Worm (Caenorhabditis elegans) whole organism, late embryonic: Measurements from ENCODE around the gene T11G6.4.

Source experiments
- C38D4.7 ChIP-seq: fragments of 200-800 bp; sonication (Bioruptor generic); optimal IDR thresholded peaks from 2 replicates; lab custom pipeline; 2018; ENCODE audit warnings: mild to moderate bottlenecking, missing genetic modification characterization, moderate library complexity, missing compliant biosample characterization
- F13H6.1 ChIP-seq: sonication (generic microtip); optimal IDR thresholded peaks from 2 replicates; lab custom pipeline; 2016; ENCODE audit warnings: missing genetic modification characterization, missing compliant biosample characterization
- K09A11.1 ChIP-seq: sonication (generic microtip); optimal IDR thresholded peaks from 2 replicates; lab custom pipeline; 2017; ENCODE audit warnings: antibody characterized with exemption, mild to moderate bottlenecking, missing genetic modification characterization, missing compliant biosample characterization; ENCODE audit not compliant: insufficient read depth
- ceh-18 ChIP-seq: sonication (generic microtip); optimal IDR thresholded peaks from 2 replicates; lab custom pipeline; 2016; ENCODE audit warnings: missing genetic modification characterization, missing compliant biosample characterization
- ceh-22 ChIP-seq: sonication (generic microtip); optimal IDR thresholded peaks from 2 replicates; lab custom pipeline; 2017; ENCODE audit warnings: missing biosample characterization, missing genetic modification characterization
- ceh-34 ChIP-seq: sonication (generic microtip); optimal IDR thresholded peaks from 2 replicates; lab custom pipeline; 2016; ENCODE audit warnings: mild to moderate bottlenecking, missing genetic modification characterization, missing compliant biosample characterization
- ceh-48 ChIP-seq: sonication (generic microtip); optimal IDR thresholded peaks from 2 replicates; lab custom pipeline; 2016; ENCODE audit warnings: missing genetic modification characterization, inconsistent platforms, missing compliant biosample characterization
- dmd-4 ChIP-seq: sonication (generic microtip); optimal IDR thresholded peaks from 2 replicates; lab custom pipeline; 2016; ENCODE audit warnings: borderline replicate concordance, missing genetic modification characterization, missing compliant biosample characterization
- dve-1 ChIP-seq: sonication (generic microtip); optimal IDR thresholded peaks from 2 replicates; lab custom pipeline; 2017; ENCODE audit warnings: antibody characterized with exemption, mild to moderate bottlenecking, missing genetic modification characterization, missing compliant biosample characterization
- lim-6 ChIP-seq: sonication (generic microtip); optimal IDR thresholded peaks from 2 replicates; lab custom pipeline; 2016; ENCODE audit warnings: missing genetic modification characterization, missing compliant biosample characterization
- pqm-1 ChIP-seq: sonication (generic microtip); optimal IDR thresholded peaks from 2 replicates; lab custom pipeline; 2016; ENCODE audit warnings: missing genetic modification characterization, missing compliant biosample characterization
- zip-5 ChIP-seq: sonication (generic microtip); optimal IDR thresholded peaks from 2 replicates; lab custom pipeline; 2016; ENCODE audit warnings: missing genetic modification characterization, missing compliant biosample characterization
- ztf-16 ChIP-seq: sonication (generic microtip); optimal IDR thresholded peaks from 2 replicates; lab custom pipeline; 2017; ENCODE audit warnings: missing genetic modification characterization, missing compliant biosample characterization

DNA sequence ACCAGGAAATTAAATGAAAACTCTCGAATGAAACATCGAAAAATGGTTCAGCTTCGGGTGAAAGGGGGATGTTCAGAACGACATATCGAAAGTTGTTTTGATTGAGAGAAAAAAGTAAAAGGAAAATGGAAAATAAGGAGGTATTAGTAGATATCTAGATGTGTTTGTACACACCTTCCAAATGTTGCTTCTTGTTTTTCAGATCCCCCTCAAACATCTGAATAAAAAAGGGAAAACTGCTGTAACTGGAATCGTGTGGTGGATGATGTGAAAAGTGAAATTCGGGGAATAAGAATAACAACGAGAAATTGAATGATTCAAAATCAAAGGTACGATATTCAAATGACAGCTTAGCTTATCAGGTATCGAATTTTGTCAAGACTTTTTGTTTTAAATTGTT is 23.7 kb downstream of the T11G6.4 start, which contains the start of gene npax-3:
- TF ChIP-seq K09A11.1 (tag; lab: Kevin White, UChicago): no peak
- no peak for TF ChIP-seq ceh-18
- TF ChIP-seq dve-1 (tag; lab: Kevin White, UChicago): no peak
- TF ChIP-seq ceh-34: no peak
- TF ChIP-seq lim-6 (tag; lab: Kevin White, UChicago): no peak
- TF ChIP-seq ceh-22 (tag; lab: Kevin White, UChicago): no peak
- TF ChIP-seq zip-5 (tag; lab: Kevin White, UChicago): no peak
- TF ChIP-seq C38D4.7: no peak
- TF ChIP-seq ceh-48: no peak
- TF ChIP-seq F13H6.1 (tag; lab: Kevin White, UChicago): no peak
- TF ChIP-seq dmd-4 (tag; lab: Kevin White, UChicago): no peak
- no peak for TF ChIP-seq ztf-16 (tag; lab: Kevin White, UChicago)
- no peak for TF ChIP-seq pqm-1
